Worm (Caenorhabditis elegans): ENCODE results near the gene dmsr-15.

Gene dmsr-15

ce11 chrV:6817184-6817583 lies 11.5 kb downstream of the dmsr-15 start, which contains the start of gene dmsr-14:
Gene dmsr-14 (minus strand): TSS chrV:6817284.
- no peak for TF ChIP-seq snpc-1.3 (tag; optimal IDR thresholded peaks at IDR 0.05; ENCODE audit: insufficient read depth)
- no peak for TF ChIP-seq lin-54 (GFP tag; optimal IDR thresholded peaks at IDR 0.05)
- no peak for TF ChIP-seq attf-5 (GFP tag; optimal IDR thresholded peaks at IDR 0.05)
- no peak for TF ChIP-seq ztf-26 (tag; optimal IDR thresholded peaks at IDR 0.05)
- no peak for TF ChIP-seq C17E4.6 (GFP tag; IDR thresholded peaks at IDR 0.05)
- no peak for TF ChIP-seq hrde-1 (tag; optimal IDR thresholded peaks at IDR 0.05; ENCODE audit: borderline replicate concordance)

- TF ChIP-seq nhr-27 (tag; optimal IDR thresholded peaks at IDR 0.05) (no peak), Y56A3A.18 (GFP tag; IDR thresholded peaks at IDR 0.05) (no peak), nfyb-1 (GFP tag; IDR thresholded peaks at IDR 0.05) (no peak), B0261.1 (tag; optimal IDR thresholded peaks at IDR 0.05) (no peak), athp-1 (tag; optimal IDR thresholded peaks at IDR 0.05) (no peak), cebp-2 (GFP tag; IDR thresholded peaks at IDR 0.05) (no peak), F22D6.2 (tag; optimal IDR thresholded peaks at IDR 0.05) (no peak), sptf-2 (GFP tag; optimal IDR thresholded peaks at IDR 0.05) (no peak), T07F8.4 (tag; optimal IDR thresholded peaks at IDR 0.05) (no peak), ztf-3 (GFP tag; optimal IDR thresholded peaks at IDR 0.05) (no peak), ztf-22 (GFP tag; optimal IDR thresholded peaks at IDR 0.05) (no peak), ccch-3 (GFP tag; optimal IDR thresholded peaks at IDR 0.05) (no peak), die-1 (tag; optimal IDR thresholded peaks at IDR 0.05) (no peak), attf-6 (GFP tag; IDR thresholded peaks at IDR 0.05) (no peak), rcor-1 (GFP tag; IDR thresholded peaks at IDR 0.05) (no peak), B0019.2 (GFP tag; conservative IDR thresholded peaks at IDR 0.05) (no peak), cebp-1 (GFP tag; IDR thresholded peaks at IDR 0.05) (no peak), cebp-1 (tag; optimal IDR thresholded peaks at IDR 0.05) (no peak), atf-7 (tag; optimal IDR thresholded peaks at IDR 0.05) (no peak), hmg-1.2 (GFP tag; IDR thresholded peaks at IDR 0.05) (no peak)
Observed at ce11 chrV:6813862-6814261, 14.8 kb downstream of the dmsr-15 start.

ce11 chrV:6811863-6812262 lies 16.8 kb downstream of the dmsr-15 start:
- no peak for TF ChIP-seq zfh-2 (GFP tag; conservative IDR thresholded peaks at IDR 0.05)
- TF ChIP-seq ets-4 (GFP tag; optimal IDR thresholded peaks at IDR 0.05), result peak; percentile 81
- TF ChIP-seq cebp-1 (GFP tag; IDR thresholded peaks at IDR 0.05), result 0 out of 2 replicates have a peak, but pooled peaks have one; percentile 34
- TF ChIP-seq cebp-1 (tag; optimal IDR thresholded peaks at IDR 0.05), result no peak
- no peak for TF ChIP-seq F49E8.2 (tag; optimal IDR thresholded peaks at IDR 0.05; ENCODE audit: insufficient read depth)
- 0 out of 2 replicates have a peak, but pooled peaks have one; percentile 10 for TF ChIP-seq ceh-40 (GFP tag; IDR thresholded peaks at IDR 0.05)
- peak; percentile 91 for TF ChIP-seq nhr-80 (tag; optimal IDR thresholded peaks at IDR 0.05)
- TF ChIP-seq madf-8 (GFP tag; conservative IDR thresholded peaks at IDR 0.05), result no peak

ce11 chrV:6810091-6810490 lies 18.6 kb downstream of the dmsr-15 start:
- TF ChIP-seq dpff-1 (tag; optimal IDR thresholded peaks at IDR 0.05) (no peak), nhr-80 (tag; optimal IDR thresholded peaks at IDR 0.05) (peak; percentile 48), hlh-26 (GFP tag; conservative IDR thresholded peaks at IDR 0.05) (no peak), attf-3 (GFP tag; conservative IDR thresholded peaks at IDR 0.05) (no peak), Y79H2A.3 (GFP tag; conservative IDR thresholded peaks at IDR 0.05) (no peak)
